Worm (Caenorhabditis elegans) whole organism, L3 larva: ENCODE measurements around the gene htz-1.
A peak's percentile ranks its signal among the peaks of the same experiment; 100 is the strongest.

Source experiments
- ZK546.5 ChIP-seq: sonication (generic microtip); optimal IDR thresholded peaks from 2 replicates; lab custom pipeline; 2017; ENCODE audit warnings: missing biosample characterization, missing genetic modification characterization
- daf-12 ChIP-seq: fragments of 150-350 bp; optimal IDR thresholded peaks from 2 replicates; lab custom pipeline; 2014; ENCODE audit warnings: missing biosample characterization, missing genetic modification reagents, missing genetic modification characterization
- fos-1 ChIP-seq: fragments of 150-350 bp; optimal IDR thresholded peaks from 2 replicates; lab custom pipeline; 2014; ENCODE audit warnings: missing biosample characterization, missing genetic modification characterization
- pqm-1 ChIP-seq: fragments of 150-350 bp; optimal IDR thresholded peaks from 2 replicates; lab custom pipeline; 2017; ENCODE audit warnings: missing biosample characterization, missing genetic modification characterization, inconsistent platforms
- skn-1 ChIP-seq: fragments of 150-350 bp; optimal IDR thresholded peaks from 2 replicates; lab custom pipeline; 2014; ENCODE audit warnings: missing biosample characterization, missing genetic modification characterization
- snpc-4 ChIP-seq: fragments of 150-350 bp; optimal IDR thresholded peaks from 2 replicates; lab custom pipeline; 2014; ENCODE audit warnings: missing biosample characterization, missing genetic modification characterization
- unc-39 ChIP-seq: sonication (generic microtip); optimal IDR thresholded peaks from 4 replicates; lab custom pipeline; 2017; ENCODE audit warnings: missing biosample characterization, missing genetic modification characterization
- unc-62 ChIP-seq: fragments of 150-350 bp; sonication (generic microtip); optimal IDR thresholded peaks from 4 replicates; lab custom pipeline; 2014; ENCODE audit warnings: missing biosample characterization, missing genetic modification reagents, missing genetic modification characterization
- zag-1 ChIP-seq: fragments of 150-350 bp; optimal IDR thresholded peaks from 2 replicates; lab custom pipeline; 2014; ENCODE audit warnings: missing biosample characterization, missing genetic modification characterization

- peak; percentile 69 for TF ChIP-seq pqm-1 (tag; lab: Kevin White, UChicago)
- peak; percentile 88 for TF ChIP-seq snpc-4 (tag; lab: Kevin White, UChicago)
- TF ChIP-seq ZK546.5 (tag; lab: Kevin White, UChicago): peak; percentile 98
- no peak for TF ChIP-seq unc-39
- peak; percentile 42 for TF ChIP-seq daf-12 (tag; lab: Kevin White, UChicago)
- TF ChIP-seq skn-1: peak; percentile 55
- peak; percentile 69 for TF ChIP-seq fos-1 (tag; lab: Kevin White, UChicago)
- no peak for TF ChIP-seq unc-62 (GFP tag; lab: Kevin White, UChicago)
- peak; percentile 42 for TF ChIP-seq zag-1
Observed at ce11 chrIV:4445711-4446290, at the start of gene htz-1, which contains the start of gene wapl-1.
